Worm (Caenorhabditis elegans) whole organism, early embryonic: Measurements from ENCODE around the gene pat-6.

Source experiments
- B0310.2 ChIP-seq: sonication (generic microtip); optimal IDR thresholded peaks from 2 replicates; lab custom pipeline; 2016; ENCODE audit warnings: mild to moderate bottlenecking, missing genetic modification characterization, missing compliant biosample characterization
- F13C5.2 ChIP-seq: sonication (generic microtip); optimal IDR thresholded peaks from 2 replicates; lab custom pipeline; 2017; ENCODE audit warnings: mild to moderate bottlenecking, missing genetic modification characterization, inconsistent platforms, missing compliant biosample characterization
- aly-1 ChIP-seq: sonication (generic microtip); optimal IDR thresholded peaks from 2 replicates; lab custom pipeline; 2016; ENCODE audit warnings: missing genetic modification characterization, missing compliant biosample characterization
- ama-1 ChIP-seq: fragments of 150-350 bp; optimal IDR thresholded peaks from 2 replicates; lab custom pipeline; 2014
- ceh-13 ChIP-seq: fragments of 200-800 bp; sonication (Bioruptor generic); optimal IDR thresholded peaks from 2 replicates; lab custom pipeline; 2018; ENCODE audit warnings: mild to moderate bottlenecking, missing genetic modification characterization, missing compliant biosample characterization
- ceh-36 ChIP-seq: sonication (generic microtip); optimal IDR thresholded peaks from 2 replicates; lab custom pipeline; 2016; ENCODE audit warnings: missing genetic modification characterization, inconsistent platforms, missing compliant biosample characterization
- ets-7 ChIP-seq: sonication (generic microtip); optimal IDR thresholded peaks from 2 replicates; lab custom pipeline; 2016; ENCODE audit warnings: missing genotype, missing genetic modification characterization, missing compliant biosample characterization
- flt-1 ChIP-seq: fragments of 200-800 bp; sonication (Bioruptor generic); IDR thresholded peaks from 2 replicates; pipeline ENCODE4 v1.3.6; 2022; ENCODE audit warnings: missing genetic modification characterization, missing compliant biosample characterization
- hmbx-1 ChIP-seq: sonication (generic microtip); optimal IDR thresholded peaks from 2 replicates; lab custom pipeline; 2016; ENCODE audit warnings: mild to moderate bottlenecking, missing genetic modification characterization, missing compliant biosample characterization
- hmg-4 ChIP-seq: fragments of 200-800 bp; sonication (Bioruptor generic); optimal IDR thresholded peaks from 2 replicates; lab custom pipeline; 2018; ENCODE audit warnings: mild to moderate bottlenecking, missing genetic modification characterization, missing compliant biosample characterization
- hnd-1 ChIP-seq: sonication (generic microtip); optimal IDR thresholded peaks from 2 replicates; lab custom pipeline; 2016; ENCODE audit warnings: missing genetic modification characterization, missing compliant biosample characterization
- pes-1 ChIP-seq: fragments of 200-800 bp; sonication (Bioruptor generic); IDR thresholded peaks from 2 replicates; pipeline ENCODE4 v1.3.6; 2022; ENCODE audit warnings: missing genetic modification reagents, missing genetic modification characterization, missing compliant biosample characterization
- scrt-1 ChIP-seq: fragments of 200-800 bp; sonication (Bioruptor generic); IDR thresholded peaks from 2 replicates; pipeline ENCODE4 v1.3.6; 2022; ENCODE audit warnings: missing genetic modification characterization, missing compliant biosample characterization
- sea-1 ChIP-seq: fragments of 200-800 bp; sonication (Bioruptor generic); conservative IDR thresholded peaks from 2 replicates; pipeline ENCODE4 v1.3.6; 2022; ENCODE audit warnings: missing genetic modification characterization, missing compliant biosample characterization
- tbx-11 ChIP-seq: fragments of 200-800 bp; sonication (Bioruptor generic); IDR thresholded peaks from 2 replicates; pipeline ENCODE4 v1.3.6; 2022; ENCODE audit warnings: missing genetic modification characterization, missing compliant biosample characterization
- tbx-37 ChIP-seq: fragments of 200-800 bp; sonication (Bioruptor generic); conservative IDR thresholded peaks from 2 replicates; pipeline ENCODE4 v1.3.6; 2022; ENCODE audit warnings: missing genetic modification reagents, missing genetic modification characterization, missing compliant biosample characterization
- tra-4 ChIP-seq: sonication (generic microtip); optimal IDR thresholded peaks from 2 replicates; lab custom pipeline; 2017; ENCODE audit warnings: missing genetic modification characterization, missing compliant biosample characterization

The pat-6 gene

DNA sequence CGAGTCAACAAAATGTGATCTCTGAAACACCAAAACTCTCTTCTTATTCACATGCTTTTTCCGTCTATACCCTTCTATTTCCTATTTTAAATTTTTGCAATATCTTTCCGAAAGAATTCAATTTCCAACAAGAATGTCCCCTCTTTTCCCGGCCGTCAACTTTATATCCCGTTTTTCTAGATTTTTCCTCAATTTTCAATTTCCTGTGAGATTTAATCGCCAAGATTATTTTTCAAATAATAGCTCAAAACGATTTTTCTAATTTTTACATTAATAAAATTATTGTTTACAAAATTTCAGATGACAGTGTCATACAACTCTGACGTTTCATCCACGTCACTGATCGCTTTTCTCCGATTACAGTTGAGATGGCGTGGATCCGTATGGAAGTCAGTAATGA, 19.3 kb upstream of the pat-6 start, which contains the start of gene best-19:
Gene best-19 (plus strand): TSS at position 301 of the 400 bp plus-strand sequence.
- no peak for TF ChIP-seq hmbx-1 (tag; lab: Kevin White, UChicago)
- no peak for TF ChIP-seq hmg-4 (GFP tag; lab: Kevin White, UChicago)
- no peak for TF ChIP-seq pes-1
- TF ChIP-seq hnd-1, result no peak
- no peak for TF ChIP-seq ceh-13 (GFP tag; lab: Kevin White, UChicago)
- TF ChIP-seq tbx-11 (GFP tag; lab: Robert Waterston, UW), result no peak
- TF ChIP-seq B0310.2, result no peak
- TF ChIP-seq ets-7, result no peak
- TF ChIP-seq F13C5.2, result no peak
- TF ChIP-seq scrt-1 (GFP tag; lab: Robert Waterston, UW), result no peak
- TF ChIP-seq flt-1 (GFP tag; lab: Robert Waterston, UW), result no peak
- no peak for TF ChIP-seq tra-4 (tag; lab: Kevin White, UChicago)
- no peak for TF ChIP-seq tbx-37

DNA sequence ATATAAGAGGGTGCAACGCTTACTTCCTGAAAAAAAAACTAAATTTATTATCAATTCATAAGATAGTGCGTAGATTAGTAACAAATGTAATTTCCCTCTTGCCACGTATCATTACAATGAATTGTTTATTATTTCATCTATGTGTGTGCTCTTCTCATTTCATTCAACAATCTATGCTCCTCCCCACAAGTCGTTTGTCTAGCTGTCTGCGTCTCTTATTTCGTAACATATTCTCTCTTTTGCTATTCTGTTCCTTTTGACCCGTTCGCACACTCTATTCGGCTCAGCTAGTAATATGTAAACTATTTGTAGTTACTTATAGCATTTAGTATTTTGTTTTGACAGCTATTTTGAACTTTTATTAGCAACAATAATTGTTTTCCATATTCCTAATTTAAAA, 18.0 kb upstream of the pat-6 start:
- TF ChIP-seq scrt-1 (GFP tag; lab: Robert Waterston, UW) (no peak), B0310.2 (no peak), ceh-36 (tag; lab: Kevin White, UChicago) (no peak), F13C5.2 (no peak), hmbx-1 (tag; lab: Kevin White, UChicago) (no peak), tbx-37 (no peak), tbx-11 (GFP tag; lab: Robert Waterston, UW) (no peak), tra-4 (tag; lab: Kevin White, UChicago) (no peak), hmg-4 (GFP tag; lab: Kevin White, UChicago) (no peak), hnd-1 (no peak)

DNA sequence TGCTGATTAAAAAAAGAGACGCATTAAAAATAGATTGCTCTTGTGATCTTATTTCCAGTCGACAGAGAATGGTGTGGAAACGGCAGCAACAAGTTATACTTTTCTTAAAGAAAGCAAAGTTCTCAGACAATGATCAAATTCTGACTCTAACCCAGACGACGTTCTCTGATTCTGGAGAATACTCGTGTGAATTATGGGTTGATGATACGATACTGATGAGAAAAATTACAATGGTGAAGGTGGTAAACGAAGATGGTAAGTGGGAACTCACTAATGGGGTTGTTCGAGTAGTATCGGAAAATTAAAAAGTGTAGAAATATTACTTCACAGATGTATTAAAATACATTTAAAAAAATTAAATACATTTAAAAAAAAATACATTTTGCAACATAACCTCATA, 14.3 kb upstream of the pat-6 start:
- TF ChIP-seq ceh-13 (GFP tag; lab: Kevin White, UChicago) (no peak), F13C5.2 (no peak), hmbx-1 (tag; lab: Kevin White, UChicago) (no peak), ama-1 (lab: Kevin White, UChicago) (no peak), tbx-11 (GFP tag; lab: Robert Waterston, UW) (no peak), hnd-1 (no peak), hmg-4 (GFP tag; lab: Kevin White, UChicago) (no peak), B0310.2 (no peak), ets-7 (no peak), scrt-1 (GFP tag; lab: Robert Waterston, UW) (no peak), tra-4 (tag; lab: Kevin White, UChicago) (no peak), flt-1 (GFP tag; lab: Robert Waterston, UW) (no peak)

DNA sequence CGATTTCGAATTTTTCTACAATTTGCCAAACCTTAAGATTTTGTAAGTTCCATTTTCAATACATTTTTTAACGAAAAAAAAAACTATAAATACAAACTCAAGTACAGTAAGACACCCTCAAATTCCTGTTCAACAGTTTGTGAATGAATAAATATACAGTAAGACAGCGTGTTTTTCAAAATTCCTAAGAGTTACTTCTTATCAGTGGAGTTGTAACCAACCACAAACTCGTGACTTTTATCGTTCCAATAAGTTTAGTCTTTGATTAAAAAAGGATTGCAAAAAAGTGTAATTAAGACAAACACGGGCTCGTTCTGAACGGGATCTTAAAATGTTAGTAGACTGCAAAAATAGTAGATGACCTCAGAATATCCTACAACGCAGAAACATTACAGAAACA, 11.1 kb upstream of the pat-6 start:
- no peak for TF ChIP-seq ets-7
- no peak for TF ChIP-seq tbx-11 (GFP tag; lab: Robert Waterston, UW)
- TF ChIP-seq ceh-13 (GFP tag; lab: Kevin White, UChicago), result no peak
- no peak for TF ChIP-seq ama-1 (lab: Kevin White, UChicago)
- TF ChIP-seq sea-1 (GFP tag; lab: Robert Waterston, UW), result no peak

DNA sequence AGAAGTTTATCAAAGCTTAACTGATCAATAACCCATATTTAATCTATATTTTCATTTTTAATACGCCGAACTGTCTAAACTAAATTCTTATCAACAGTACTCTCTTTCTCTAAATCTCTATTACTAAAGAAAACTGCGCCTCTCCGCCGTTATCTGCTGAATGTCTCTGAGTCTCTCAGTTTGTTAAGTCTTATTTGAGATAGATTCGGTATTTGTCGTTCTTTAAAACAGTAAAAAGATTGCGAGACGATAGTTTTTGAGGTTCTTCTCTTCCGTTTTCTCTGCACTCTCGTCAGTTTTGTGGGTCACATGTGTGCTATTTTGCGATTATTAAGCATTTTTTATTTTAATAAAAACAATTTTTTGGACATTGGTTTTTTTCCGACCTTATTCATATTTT, 10.2 kb upstream of the pat-6 start, which contains the start of gene sma-10:
Gene sma-10 (plus strand): TSS at position 236 of the 400 bp plus-strand sequence.
- TF ChIP-seq flt-1 (GFP tag; lab: Robert Waterston, UW) (no peak), ama-1 (lab: Kevin White, UChicago) (no peak)

DNA sequence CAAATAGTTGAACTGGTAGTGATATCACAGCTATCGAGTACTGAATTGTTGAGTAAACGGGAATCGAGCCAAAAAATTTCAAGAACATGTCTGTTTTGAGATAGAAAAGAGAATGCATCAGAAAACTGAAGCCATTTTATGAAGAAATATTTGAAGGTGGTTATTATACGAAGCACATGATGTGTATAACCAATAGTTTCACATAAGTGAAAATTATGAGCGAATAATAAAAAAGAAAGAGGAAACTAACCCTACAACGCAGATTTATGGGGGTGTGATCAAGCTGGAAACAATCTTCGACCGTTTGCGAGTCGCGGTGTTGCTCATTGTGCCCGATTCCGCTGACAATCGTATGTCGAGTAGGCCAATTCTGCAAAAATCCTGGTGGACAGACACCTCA, 9.3 kb upstream of the pat-6 start, which contains the start of gene srh-282:
Gene srh-282 (minus strand): TSS at position 101 of the 400 bp plus-strand sequence.
- TF ChIP-seq F13C5.2, result no peak
- TF ChIP-seq pes-1, result no peak
- TF ChIP-seq ceh-13 (GFP tag; lab: Kevin White, UChicago), result no peak
- no peak for TF ChIP-seq scrt-1 (GFP tag; lab: Robert Waterston, UW)
- no peak for TF ChIP-seq ceh-36 (tag; lab: Kevin White, UChicago)
- no peak for TF ChIP-seq hnd-1
- TF ChIP-seq tra-4 (tag; lab: Kevin White, UChicago), result no peak
- no peak for TF ChIP-seq hmbx-1 (tag; lab: Kevin White, UChicago)
- no peak for TF ChIP-seq tbx-11 (GFP tag; lab: Robert Waterston, UW)
- TF ChIP-seq aly-1 (tag; lab: Kevin White, UChicago), result no peak
- no peak for TF ChIP-seq tbx-37
- no peak for TF ChIP-seq B0310.2
- no peak for TF ChIP-seq hmg-4 (GFP tag; lab: Kevin White, UChicago)
- TF ChIP-seq sea-1 (GFP tag; lab: Robert Waterston, UW), result no peak

DNA sequence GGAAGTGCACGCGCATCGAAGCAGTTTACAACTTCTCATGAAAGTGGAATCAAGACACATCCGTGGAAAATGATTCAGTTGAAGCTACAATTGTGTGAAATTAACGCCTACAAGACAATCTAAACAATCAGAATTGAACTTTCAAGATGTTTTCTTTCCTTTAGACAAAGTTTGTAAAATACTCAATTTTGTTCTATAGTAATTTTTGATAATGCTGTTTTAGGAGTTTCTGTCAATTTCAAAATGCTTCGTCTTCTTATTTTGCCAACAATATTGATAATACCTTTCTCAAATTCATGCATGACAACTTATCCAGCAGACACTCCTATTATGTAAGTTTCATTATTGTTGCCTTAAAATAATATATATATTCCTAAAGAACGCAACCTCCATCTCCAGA, 5.1 kb upstream of the pat-6 start, which contains the start of gene T21D12.11:
Gene T21D12.11 (plus strand): TSS at position 301 of the 400 bp plus-strand sequence.
- TF ChIP-seq aly-1 (tag; lab: Kevin White, UChicago), result no peak
- no peak for TF ChIP-seq ceh-13 (GFP tag; lab: Kevin White, UChicago)

DNA sequence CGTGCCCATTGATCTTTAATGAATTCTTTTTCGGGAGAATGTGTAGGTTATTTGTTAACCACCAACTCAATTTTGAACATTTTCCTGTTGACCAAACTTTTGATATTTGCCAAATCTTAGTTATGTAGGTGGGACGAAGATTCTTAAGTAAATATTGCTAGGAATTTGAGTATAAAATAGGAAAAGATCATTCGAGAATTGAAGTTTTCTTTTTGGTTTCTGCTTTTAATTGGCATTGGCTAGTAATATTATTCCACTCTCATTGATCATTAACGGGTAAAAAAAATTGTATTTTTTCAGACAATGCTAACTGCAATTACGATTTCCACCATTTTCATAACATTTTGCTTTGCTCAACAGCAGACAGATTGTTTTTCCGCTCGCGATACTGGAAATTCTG, 2.1 kb upstream of the pat-6 start, which contains the start of gene T21D12.12:
Gene T21D12.12 (plus strand): TSS at position 301 of the 400 bp plus-strand sequence.
- no peak for TF ChIP-seq ama-1 (lab: Kevin White, UChicago)
- TF ChIP-seq aly-1 (tag; lab: Kevin White, UChicago), result no peak
- TF ChIP-seq tra-4 (tag; lab: Kevin White, UChicago), result no peak
- no peak for TF ChIP-seq hmg-4 (GFP tag; lab: Kevin White, UChicago)
- no peak for TF ChIP-seq sea-1 (GFP tag; lab: Robert Waterston, UW)
- no peak for TF ChIP-seq scrt-1 (GFP tag; lab: Robert Waterston, UW)
- no peak for TF ChIP-seq pes-1
- no peak for TF ChIP-seq tbx-37
- TF ChIP-seq hmbx-1 (tag; lab: Kevin White, UChicago), result no peak
- TF ChIP-seq ets-7, result no peak
